Worm (Caenorhabditis elegans): Measurements from ENCODE around the gene fbxb-3.

ce11 chrIV:11885313-11885712, 46.6 kb downstream of the fbxb-3 start, which contains the start of gene let-653:
- TF ChIP-seq fos-1 (tag; optimal IDR thresholded peaks at IDR 0.05) (no peak), daf-12 (tag; optimal IDR thresholded peaks at IDR 0.05) (no peak), nhr-43 (tag; optimal IDR thresholded peaks at IDR 0.05; ENCODE audit: poor library complexity, severe bottlenecking) (no peak), mdl-1 (tag; optimal IDR thresholded peaks at IDR 0.05) (no peak), aly-2 (tag; optimal IDR thresholded peaks at IDR 0.05) (no peak), ceh-9 (tag; optimal IDR thresholded peaks at IDR 0.05) (no peak), unc-62 (GFP tag; optimal IDR thresholded peaks at IDR 0.05) (no peak), pqm-1 (tag; optimal IDR thresholded peaks at IDR 0.05) (no peak), egl-27 (tag; optimal IDR thresholded peaks at IDR 0.05) (no peak), tbx-2 (tag; optimal IDR thresholded peaks at IDR 0.05) (no peak), ama-1 (optimal IDR thresholded peaks at IDR 0.05) (no peak), unc-39 (tag; optimal IDR thresholded peaks at IDR 0.05) (no peak)

All from whole organism, L3 larva.